Worm (Caenorhabditis elegans): ENCODE results near the gene fbxa-209.

ce11 chrV:15404859-15405258, 22.0 kb downstream of the fbxa-209 start, which contains the start of gene srh-258:
- TF ChIP-seq elt-2 (tag; optimal IDR thresholded peaks at IDR 0.05) (no peak), unc-86 (tag; optimal IDR thresholded peaks at IDR 0.05) (no peak), ceh-2 (tag; optimal IDR thresholded peaks at IDR 0.05) (no peak), pat-9 (tag; optimal IDR thresholded peaks at IDR 0.05) (no peak), madf-2 (tag; optimal IDR thresholded peaks at IDR 0.05) (no peak), pax-1 (tag; optimal IDR thresholded peaks at IDR 0.05) (no peak), fkh-10 (GFP tag; optimal IDR thresholded peaks at IDR 0.05) (no peak), ets-4 (tag; optimal IDR thresholded peaks at IDR 0.05) (no peak), nhr-232 (tag; optimal IDR thresholded peaks at IDR 0.05) (no peak), ama-1 (optimal IDR thresholded peaks at IDR 0.05) (no peak), dve-1 (tag; optimal IDR thresholded peaks at IDR 0.05) (no peak), F13H6.1 (tag; optimal IDR thresholded peaks at IDR 0.05) (no peak), che-1 (tag; optimal IDR thresholded peaks at IDR 0.05) (no peak)
